Worm (Caenorhabditis elegans): ENCODE measurements around the gene F43G6.17.

The F43G6.17 gene

DNA sequence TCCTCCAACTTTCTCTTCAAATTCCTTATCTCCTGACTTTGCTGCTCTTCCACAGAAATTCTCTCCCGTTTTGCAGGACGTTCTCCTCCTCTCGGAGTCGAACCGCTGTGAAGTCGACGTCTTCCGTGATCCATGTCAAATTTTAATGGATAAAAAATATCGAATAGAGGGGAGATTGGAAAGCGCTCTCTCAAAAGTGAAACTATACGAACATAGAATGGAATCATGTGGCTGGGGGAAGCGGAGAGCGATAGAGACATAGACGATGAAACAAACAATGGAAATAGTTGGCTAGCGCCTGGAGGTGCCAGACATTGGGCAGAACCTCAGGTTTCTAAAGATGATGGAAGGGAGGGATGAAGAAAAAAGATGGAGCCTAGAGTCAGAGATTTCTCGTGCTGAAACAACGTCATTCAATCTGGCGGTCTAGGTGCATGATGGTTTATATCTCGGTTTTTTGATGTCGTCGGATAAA, 11.4 kb downstream of the F43G6.17 start, which contains the start of gene F43G6.8 (continued):
- TF ChIP-seq elt-2 (tag; optimal IDR thresholded peaks at IDR 0.05) (no peak), efl-1 (optimal IDR thresholded peaks at IDR 0.05) (peak; percentile 53 to 64), efl-1 (GFP tag; optimal IDR thresholded peaks at IDR 0.05 in 1 of 2) (peak; percentile 27 to 92), elt-3 (tag; optimal IDR thresholded peaks at IDR 0.05) (peak in 1 of 6 experiments; percentile 30), aly-2 (tag; optimal IDR thresholded peaks at IDR 0.05) (no peak), dpl-1 (GFP tag; optimal IDR thresholded peaks at IDR 0.05) (peak; percentile 12 to 45 (median 35)), dsc-1 (tag; optimal IDR thresholded peaks at IDR 0.05) (no peak), grh-1 (GFP tag; IDR thresholded peaks at IDR 0.05) (no peak), ztf-4 (tag; optimal IDR thresholded peaks at IDR 0.05) (peak; percentile 2), unc-86 (tag; optimal IDR thresholded peaks at IDR 0.05) (peak; percentile 12), C34B4.2 (tag; optimal IDR thresholded peaks at IDR 0.05) (no peak), vab-15 (tag; optimal IDR thresholded peaks at IDR 0.05) (no peak), nhr-11 (tag; optimal IDR thresholded peaks at IDR 0.05) (peak; percentile 55), tlp-1 (tag; optimal IDR thresholded peaks at IDR 0.05) (no peak), nhr-71 (tag; optimal IDR thresholded peaks at IDR 0.05) (peak; percentile 61), lin-15B (tag; optimal IDR thresholded peaks at IDR 0.05) (no peak), nhr-28 (tag; optimal IDR thresholded peaks at IDR 0.05) (no peak), nhr-84 (tag; optimal IDR thresholded peaks at IDR 0.05) (no peak), swsn-7 (tag; optimal IDR thresholded peaks at IDR 0.05) (peak; percentile 35), lin-35 (GFP tag; optimal IDR thresholded peaks at IDR 0.05) (peak; percentile 46 to 64), unc-130 (tag; optimal IDR thresholded peaks at IDR 0.05) (peak; percentile 58), pqm-1 (tag; optimal IDR thresholded peaks at IDR 0.05) (no peak), sup-37 (GFP tag; optimal IDR thresholded peaks at IDR 0.05) (no peak), nhr-76 (tag; optimal IDR thresholded peaks at IDR 0.05) (no peak), lin-14 (GFP tag; optimal IDR thresholded peaks at IDR 0.05) (peak; percentile 76), snu-23 (GFP tag; optimal IDR thresholded peaks at IDR 0.05) (peak; percentile 62), C04F5.9 (tag; optimal IDR thresholded peaks at IDR 0.05) (no peak), mab-9 (GFP tag; IDR thresholded peaks at IDR 0.05) (0 out of 2 replicates have a peak, but pooled peaks have one; percentile 33), lin-13 (GFP tag; optimal IDR thresholded peaks at IDR 0.05) (peak; percentile 21), sptf-1 (tag; optimal IDR thresholded peaks at IDR 0.05) (no peak), zag-1 (tag; optimal IDR thresholded peaks at IDR 0.05) (no peak), nhr-77 (tag; optimal IDR thresholded peaks at IDR 0.05) (no peak), F16B12.6 (tag; optimal IDR thresholded peaks at IDR 0.05) (no peak), lir-3 (tag; optimal IDR thresholded peaks at IDR 0.05; ENCODE audit: poor library complexity) (peak; percentile 33), pax-3 (tag; optimal IDR thresholded peaks at IDR 0.05) (no peak), ama-1 (optimal IDR thresholded peaks at IDR 0.05) (peak; percentile 52), C16A3.4 (tag; optimal IDR thresholded peaks at IDR 0.05) (peak; percentile 37), tbx-2 (tag; optimal IDR thresholded peaks at IDR 0.05) (no peak), ceh-63 (GFP tag; optimal IDR thresholded peaks at IDR 0.05) (no peak)

ce11 chrII:11816014-11816413, 13.5 kb downstream of the F43G6.17 start:
- TF ChIP-seq lin-39 (tag; optimal IDR thresholded peaks at IDR 0.05), result no peak
- no peak for TF ChIP-seq lir-3 (tag; optimal IDR thresholded peaks at IDR 0.05; ENCODE audit: poor library complexity)
- TF ChIP-seq lin-15B (tag; optimal IDR thresholded peaks at IDR 0.05), result no peak
- no peak for TF ChIP-seq xbp-1 (tag; optimal IDR thresholded peaks at IDR 0.05)

DNA sequence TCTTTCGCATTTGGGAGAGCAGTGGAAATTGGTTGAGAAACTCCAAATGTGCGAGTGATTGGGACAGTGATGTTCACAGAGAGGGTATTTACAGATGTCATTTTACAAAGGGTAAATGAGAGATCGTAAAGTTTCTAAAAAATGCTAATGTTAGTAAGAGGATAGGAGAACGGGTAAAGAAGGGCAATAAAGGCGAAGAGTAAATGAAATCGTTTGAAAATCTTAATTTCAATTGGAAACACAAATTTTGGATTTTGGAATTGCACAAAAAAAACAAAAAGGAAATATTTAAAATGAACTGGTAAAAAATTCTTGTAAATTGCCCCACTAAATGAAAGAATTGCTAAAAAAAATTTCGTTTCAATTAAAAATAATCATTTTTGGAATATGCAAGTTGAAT, 13.9 kb downstream of the F43G6.17 start, which contains the start of gene pap-3:
Gene pap-3, minus strand, starts transcription at position 101 of the 400 bp plus-strand sequence.
- TF ChIP-seq nhr-77 (tag; optimal IDR thresholded peaks at IDR 0.05) (no peak), nhr-19 (GFP tag; conservative IDR thresholded peaks at IDR 0.05) (no peak), lir-3 (tag; optimal IDR thresholded peaks at IDR 0.05; ENCODE audit: poor library complexity) (no peak), isw-1 (GFP tag; IDR thresholded peaks at IDR 0.05) (no peak), ztf-11 (tag; optimal IDR thresholded peaks at IDR 0.05) (no peak), egl-27 (tag; optimal IDR thresholded peaks at IDR 0.05) (no peak), aly-2 (tag; optimal IDR thresholded peaks at IDR 0.05) (no peak), ztf-4 (tag; optimal IDR thresholded peaks at IDR 0.05) (no peak), nhr-20 (tag; optimal IDR thresholded peaks at IDR 0.05) (no peak), mdl-1 (tag; optimal IDR thresholded peaks at IDR 0.05) (no peak), C04F5.9 (tag; optimal IDR thresholded peaks at IDR 0.05) (no peak), snpc-4 (tag; optimal IDR thresholded peaks at IDR 0.05) (no peak), unc-62 (GFP tag; optimal IDR thresholded peaks at IDR 0.05) (no peak)

All from whole organism, L1 larva.